Fruit fly (Drosophila melanogaster): ENCODE data around the gene eEF1gamma.

Gene eEF1gamma

dm6 chr3R:29214262-29214661, 5.7 kb upstream of the eEF1gamma start (continued):
- TF ChIP-seq CG14050 (GFP tag; IDR thresholded peaks at IDR 0.05) (peak; percentile 99), CG9817 (tag; optimal IDR thresholded peaks at IDR 0.05) (peak; percentile 99), h (optimal IDR thresholded peaks at IDR 0.05) (no peak), croc (GFP tag; conservative IDR thresholded peaks at IDR 0.05) (peak; percentile 99), CG4820 (GFP tag; optimal IDR thresholded peaks at IDR 0.05) (peak; percentile 99), exex (tag; optimal IDR thresholded peaks at IDR 0.05) (peak; percentile 95), rib (GFP tag; IDR thresholded peaks at IDR 0.05) (peak; percentile 99), CG7987 (GFP tag; optimal IDR thresholded peaks at IDR 0.05) (peak; percentile 99), CG10366 (GFP tag; IDR thresholded peaks at IDR 0.05) (peak; percentile 99), CG7271 (tag; optimal IDR thresholded peaks at IDR 0.05) (peak; percentile 100), PHDP (tag; optimal IDR thresholded peaks at IDR 0.05) (peak; percentile 99), gem (tag; optimal IDR thresholded peaks at IDR 0.05) (peak; percentile 99), CG11723 (GFP tag; optimal IDR thresholded peaks at IDR 0.05) (peak; percentile 99), ranshi (GFP tag; IDR thresholded peaks at IDR 0.05) (peak; percentile 99), CG12219 (GFP tag; optimal IDR thresholded peaks at IDR 0.05) (peak; percentile 99), kni (GFP tag; optimal IDR thresholded peaks at IDR 0.05) (peak; percentile 98), Meics (GFP tag; optimal IDR thresholded peaks at IDR 0.05) (peak; percentile 99), CG6175 (GFP tag; IDR thresholded peaks at IDR 0.05) (peak; percentile 98), Scr (GFP tag; IDR thresholded peaks at IDR 0.05; ENCODE audit: partially characterized antibody) (peak; percentile 39), Opbp (GFP tag; IDR thresholded peaks at IDR 0.05; ENCODE audit: partially characterized antibody) (peak; percentile 68), CG7928 (GFP tag; optimal IDR thresholded peaks at IDR 0.05) (peak; percentile 86), CG13123 (GFP tag; optimal IDR thresholded peaks at IDR 0.05) (peak; percentile 99), nau (GFP tag; optimal IDR thresholded peaks at IDR 0.05) (peak; percentile 99), seq (GFP tag; IDR thresholded peaks at IDR 0.05) (peak; percentile 99), ftz-f1 (GFP tag; optimal IDR thresholded peaks at IDR 0.05) (peak; percentile 92), ara (GFP tag; IDR thresholded peaks at IDR 0.05) (peak; percentile 100), CG15479 (GFP tag; optimal IDR thresholded peaks at IDR 0.05) (peak; percentile 90), sens-2 (GFP tag; IDR thresholded peaks at IDR 0.05) (peak; percentile 100)

DNA sequence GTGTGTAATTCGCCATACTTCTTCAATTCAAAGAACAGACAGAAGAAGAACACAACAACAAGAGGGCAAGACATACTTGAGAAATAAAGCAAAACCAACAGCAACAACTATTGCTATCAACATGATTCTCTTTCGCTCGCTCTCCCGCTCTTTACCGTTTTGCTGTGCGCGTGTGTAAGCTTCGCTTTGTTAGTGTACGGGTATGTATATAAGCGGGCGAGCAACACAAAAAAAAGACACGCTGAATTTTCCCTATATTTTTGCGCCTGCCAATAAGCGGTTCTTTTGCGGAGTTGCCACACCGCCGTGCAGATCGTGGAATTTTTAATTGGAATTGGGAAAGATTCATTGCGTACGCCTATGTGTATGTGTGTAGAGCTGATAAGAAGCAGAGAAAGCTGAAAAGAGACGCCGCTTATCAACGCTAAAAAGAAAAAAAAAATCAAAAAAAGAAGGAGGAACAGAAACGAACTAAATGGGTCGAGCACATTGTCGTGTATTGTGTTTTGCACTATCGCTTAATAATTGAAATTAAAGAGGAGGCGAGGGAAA, 4.9 kb upstream of the eEF1gamma start:
- TF ChIP-seq Hr3 (GFP tag; optimal IDR thresholded peaks at IDR 0.05): no peak
- TF ChIP-seq otp (GFP tag; IDR thresholded peaks at IDR 0.05): no peak
- TF ChIP-seq Lpt (GFP tag; optimal IDR thresholded peaks at IDR 0.05): no peak
- no peak for TF ChIP-seq CG10654 (GFP tag; optimal IDR thresholded peaks at IDR 0.05)
- peak; percentile 90 for TF ChIP-seq CG3163 (GFP tag; optimal IDR thresholded peaks at IDR 0.05)
- no peak for TF ChIP-seq h (optimal IDR thresholded peaks at IDR 0.05)
- TF ChIP-seq CG2889 (GFP tag; IDR thresholded peaks at IDR 0.05): no peak
- peak; percentile 21 for TF ChIP-seq stwl (tag; optimal IDR thresholded peaks at IDR 0.05)
- TF ChIP-seq CG1529 (GFP tag; optimal IDR thresholded peaks at IDR 0.05): no peak
- no peak for TF ChIP-seq pho (GFP tag; optimal IDR thresholded peaks at IDR 0.05)
- TF ChIP-seq Ets97D (GFP tag; optimal IDR thresholded peaks at IDR 0.05): no peak
- TF ChIP-seq ato (GFP tag; IDR thresholded peaks at IDR 0.05; ENCODE audit: partially characterized antibody): no peak
- no peak for TF ChIP-seq ATbp (GFP tag; optimal IDR thresholded peaks at IDR 0.05)
- TF ChIP-seq CG7786 (GFP tag; optimal IDR thresholded peaks at IDR 0.05): no peak
- TF ChIP-seq Asciz (GFP tag; optimal IDR thresholded peaks at IDR 0.05): no peak
- TF ChIP-seq Bdp1 (GFP tag; optimal IDR thresholded peaks at IDR 0.05): no peak
- no peak for TF ChIP-seq eve (GFP tag; optimal IDR thresholded peaks at IDR 0.05)
- TF ChIP-seq z (GFP tag; IDR thresholded peaks at IDR 0.05): no peak
- no peak for TF ChIP-seq gfzf (GFP tag; optimal IDR thresholded peaks at IDR 0.05)
- no peak for TF ChIP-seq CG14050 (GFP tag; IDR thresholded peaks at IDR 0.05)
- no peak for TF ChIP-seq CG2116 (GFP tag; optimal IDR thresholded peaks at IDR 0.05)
- no peak for TF ChIP-seq CG8290 (GFP tag; optimal IDR thresholded peaks at IDR 0.05)
- TF ChIP-seq CG8290 (tag; optimal IDR thresholded peaks at IDR 0.05): peak in 1 of 2 experiments; percentile 22
- no peak for TF ChIP-seq peb (GFP tag; IDR thresholded peaks at IDR 0.05)
- TF ChIP-seq fd102C (GFP tag; optimal IDR thresholded peaks at IDR 0.05): no peak
- TF ChIP-seq amos (GFP tag; IDR thresholded peaks at IDR 0.05; ENCODE audit: partially characterized antibody): no peak

All from whole organism, embryonic.